Worm (Caenorhabditis elegans): ENCODE results near the gene clc-1.

Gene clc-1

DNA sequence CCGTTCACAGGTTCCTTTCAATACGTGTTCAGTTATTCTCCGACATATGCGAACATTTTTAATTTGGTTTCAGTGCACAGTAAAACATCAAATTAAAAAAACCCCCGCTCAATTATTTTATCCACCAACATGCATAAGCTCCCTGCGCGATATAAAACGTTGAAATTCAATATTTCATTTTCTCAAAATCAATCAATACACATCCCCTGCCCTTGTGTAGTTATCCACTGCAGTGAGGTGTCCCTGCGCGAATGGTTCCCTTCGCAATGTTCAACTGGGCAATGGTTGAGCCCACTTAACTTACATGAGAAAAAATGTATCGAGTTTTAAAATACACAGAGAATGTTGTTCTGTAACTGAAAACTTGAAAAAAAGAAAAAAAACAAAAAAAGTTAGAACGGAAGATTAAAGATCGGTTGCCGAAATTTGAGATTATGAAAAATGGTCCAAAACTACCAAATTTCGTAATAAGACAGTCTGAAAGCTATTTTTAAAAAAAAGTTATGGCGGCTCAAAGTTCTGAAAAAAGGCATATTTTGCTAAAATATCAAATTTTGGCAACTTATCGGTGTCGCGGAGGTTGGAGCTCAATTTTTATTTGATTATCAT, 46.8 kb downstream of the clc-1 start (continued):
- TF ChIP-seq unc-62 (GFP tag; optimal IDR thresholded peaks at IDR 0.05) (peak; percentile 99), nhr-10 (tag; optimal IDR thresholded peaks at IDR 0.05) (peak; percentile 100), nhr-12 (tag; optimal IDR thresholded peaks at IDR 0.05) (peak; percentile 75), egl-27 (tag; optimal IDR thresholded peaks at IDR 0.05) (peak; percentile 100), nhr-237 (tag; optimal IDR thresholded peaks at IDR 0.05) (peak; percentile 100), gmeb-1 (tag; optimal IDR thresholded peaks at IDR 0.05) (peak; percentile 97), mdl-1 (tag; optimal IDR thresholded peaks at IDR 0.05) (peak; percentile 95 to 97), ztf-11 (tag; optimal IDR thresholded peaks at IDR 0.05) (peak; percentile 84), lin-39 (tag; optimal IDR thresholded peaks at IDR 0.05) (peak; percentile 100), aly-2 (tag; optimal IDR thresholded peaks at IDR 0.05) (peak; percentile 67), snpc-4 (tag; optimal IDR thresholded peaks at IDR 0.05) (peak; percentile 94), nhr-23 (tag; optimal IDR thresholded peaks at IDR 0.05) (peak; percentile 56), ZK546.5 (tag; optimal IDR thresholded peaks at IDR 0.05) (peak; percentile 90), Y55F3AM.14 (GFP tag; optimal IDR thresholded peaks at IDR 0.05) (peak; percentile 97), zag-1 (tag; optimal IDR thresholded peaks at IDR 0.05) (peak; percentile 100), unc-39 (tag; optimal IDR thresholded peaks at IDR 0.05) (peak; percentile 98), dmd-4 (tag; optimal IDR thresholded peaks at IDR 0.05) (peak; percentile 85), ceh-16 (tag; optimal IDR thresholded peaks at IDR 0.05) (peak; percentile 95), blmp-1 (tag; optimal IDR thresholded peaks at IDR 0.05; ENCODE audit: insufficient read depth) (peak; percentile 88), ztf-1 (GFP tag; conservative IDR thresholded peaks at IDR 0.05) (peak; percentile 93; the same call in 1 of the 2 replicates), peb-1 (tag; optimal IDR thresholded peaks at IDR 0.05) (peak; percentile 26), ceh-82 (tag; optimal IDR thresholded peaks at IDR 0.05) (peak; percentile 99), nhr-6 (tag; optimal IDR thresholded peaks at IDR 0.05) (peak; percentile 99), sma-3 (GFP tag; optimal IDR thresholded peaks at IDR 0.05) (peak; percentile 100), lsy-2 (tag; optimal IDR thresholded peaks at IDR 0.05) (peak; percentile 97 to 98), ztf-4 (tag; optimal IDR thresholded peaks at IDR 0.05) (peak; percentile 99)

DNA sequence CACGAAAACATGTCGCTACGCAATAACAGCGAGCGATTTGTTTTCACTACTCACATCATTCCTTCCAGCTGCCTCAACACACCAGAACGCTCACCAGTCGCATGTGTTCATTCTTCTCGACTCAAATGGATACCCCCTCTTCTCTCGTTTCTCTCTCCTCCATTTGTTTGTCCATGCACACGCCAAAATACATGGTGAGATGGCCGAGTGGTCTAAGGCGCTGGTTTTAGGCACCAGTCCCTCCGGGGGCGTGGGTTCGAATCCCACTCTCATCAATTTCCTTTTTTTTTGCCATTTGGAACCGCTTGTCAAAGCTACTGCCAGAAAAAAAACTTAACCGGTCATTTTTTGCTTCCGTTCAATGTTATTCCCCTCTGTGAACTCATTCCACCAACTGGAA, 48.2 kb downstream of the clc-1 start:
- TF ChIP-seq dmd-4 (tag; optimal IDR thresholded peaks at IDR 0.05) = peak; percentile 13
- TF ChIP-seq sma-3 (GFP tag; optimal IDR thresholded peaks at IDR 0.05) = peak; percentile 82
- TF ChIP-seq elt-1 (tag; optimal IDR thresholded peaks at IDR 0.05) = no peak
- TF ChIP-seq mdl-1 (tag; optimal IDR thresholded peaks at IDR 0.05) = peak in 1 of 2 experiments; percentile 86
- TF ChIP-seq snpc-4 (tag; optimal IDR thresholded peaks at IDR 0.05) = no peak
- TF ChIP-seq F13H6.1 (tag; optimal IDR thresholded peaks at IDR 0.05) = peak; percentile 72
- TF ChIP-seq nhr-10 (tag; optimal IDR thresholded peaks at IDR 0.05) = peak; percentile 11
- no peak for TF ChIP-seq ZK546.5 (tag; optimal IDR thresholded peaks at IDR 0.05)
- TF ChIP-seq ztf-11 (tag; optimal IDR thresholded peaks at IDR 0.05) = no peak
- TF ChIP-seq ceh-16 (tag; optimal IDR thresholded peaks at IDR 0.05) = no peak
- no peak for TF ChIP-seq R02D3.7 (tag; optimal IDR thresholded peaks at IDR 0.05)
- TF ChIP-seq nhr-237 (tag; optimal IDR thresholded peaks at IDR 0.05) = peak; percentile 34
- TF ChIP-seq gmeb-1 (tag; optimal IDR thresholded peaks at IDR 0.05) = peak; percentile 21
- peak; percentile 79 for TF ChIP-seq sma-9 (GFP tag; optimal IDR thresholded peaks at IDR 0.05)
- no peak for TF ChIP-seq sma-9 (tag; optimal IDR thresholded peaks at IDR 0.05)
- TF ChIP-seq lin-13 (GFP tag; optimal IDR thresholded peaks at IDR 0.05) = peak; percentile 80
- TF ChIP-seq lsy-2 (tag; optimal IDR thresholded peaks at IDR 0.05) = peak in 1 of 2 experiments; percentile 76
- TF ChIP-seq crh-2 (tag; optimal IDR thresholded peaks at IDR 0.05) = peak; percentile 79
- peak; percentile 51 for TF ChIP-seq Y55F3AM.14 (GFP tag; optimal IDR thresholded peaks at IDR 0.05)
- no peak for TF ChIP-seq ztf-1 (GFP tag; conservative IDR thresholded peaks at IDR 0.05)
- peak; percentile 85 for TF ChIP-seq nhr-129 (tag; optimal IDR thresholded peaks at IDR 0.05)
- TF ChIP-seq ceh-82 (tag; optimal IDR thresholded peaks at IDR 0.05) = peak; percentile 24
- no peak for TF ChIP-seq mbf-1 (tag; optimal IDR thresholded peaks at IDR 0.05)
- no peak for TF ChIP-seq nhr-25 (tag; optimal IDR thresholded peaks at IDR 0.05)
- TF ChIP-seq sem-4 (tag; optimal IDR thresholded peaks at IDR 0.05) = peak; percentile 58
- TF ChIP-seq nhr-12 (tag; optimal IDR thresholded peaks at IDR 0.05) = no peak
- no peak for TF ChIP-seq nhr-11 (tag; optimal IDR thresholded peaks at IDR 0.05)
- peak; percentile 79 for TF ChIP-seq lin-11 (tag; optimal IDR thresholded peaks at IDR 0.05)
- TF ChIP-seq ztf-4 (tag; optimal IDR thresholded peaks at IDR 0.05) = no peak
- no peak for TF ChIP-seq nhr-77 (tag; optimal IDR thresholded peaks at IDR 0.05)
- peak; percentile 10 for TF ChIP-seq unc-39 (tag; optimal IDR thresholded peaks at IDR 0.05)
- TF ChIP-seq aly-2 (tag; optimal IDR thresholded peaks at IDR 0.05) = no peak
- TF ChIP-seq mab-5 (tag; optimal IDR thresholded peaks at IDR 0.05) = peak; percentile 84
- no peak for TF ChIP-seq skn-1 (tag; optimal IDR thresholded peaks at IDR 0.05)
- TF ChIP-seq unc-62 (GFP tag; optimal IDR thresholded peaks at IDR 0.05) = no peak
- peak; percentile 60 for TF ChIP-seq C34F6.9 (tag; optimal IDR thresholded peaks at IDR 0.05)
- no peak for TF ChIP-seq nhr-23 (tag; optimal IDR thresholded peaks at IDR 0.05)
- peak; percentile 60 for TF ChIP-seq zag-1 (tag; optimal IDR thresholded peaks at IDR 0.05)
- peak; percentile 77 for TF ChIP-seq fos-1 (tag; optimal IDR thresholded peaks at IDR 0.05)
- no peak for TF ChIP-seq alr-1 (tag; optimal IDR thresholded peaks at IDR 0.05)
- TF ChIP-seq peb-1 (tag; optimal IDR thresholded peaks at IDR 0.05) = no peak
- TF ChIP-seq nhr-21 (tag; optimal IDR thresholded peaks at IDR 0.05) = peak; percentile 75
- peak; percentile 59 for TF ChIP-seq blmp-1 (tag; optimal IDR thresholded peaks at IDR 0.05; ENCODE audit: insufficient read depth)
- TF ChIP-seq nhr-6 (tag; optimal IDR thresholded peaks at IDR 0.05) = peak; percentile 60
- no peak for TF ChIP-seq lin-39 (tag; optimal IDR thresholded peaks at IDR 0.05)
- no peak for TF ChIP-seq elt-3 (tag; optimal IDR thresholded peaks at IDR 0.05)
- TF ChIP-seq unc-55 (GFP tag; optimal IDR thresholded peaks at IDR 0.05) = peak; percentile 86
